Fruit fly (Drosophila melanogaster) whole organism, embryonic: ENCODE data around the gene CG4313.

Experiments used
- Abd-B ChIP-seq: fragments of 200-800 bp; sonication (Bioruptor generic); optimal IDR thresholded peaks from 2 replicates; lab custom pipeline; 2018; ENCODE audit warnings: missing biosample characterization, mild to moderate bottlenecking, missing genetic modification characterization, moderate library complexity
- Atf3 ChIP-seq: fragments of 200-800 bp; sonication (Bioruptor generic); optimal IDR thresholded peaks from 3 replicates; lab custom pipeline; 2016; ENCODE audit warnings: missing biosample characterization, missing genetic modification characterization
- Bteb2 ChIP-seq: fragments of 200-800 bp; sonication (Bioruptor generic); optimal IDR thresholded peaks from 2 replicates; lab custom pipeline; 2016; ENCODE audit warnings: missing biosample characterization, missing genetic modification characterization
- CG10543 ChIP-seq: fragments of 200-800 bp; sonication (Bioruptor generic); optimal IDR thresholded peaks from 3 replicates; lab custom pipeline; 2017; ENCODE audit warnings: missing biosample characterization, mild to moderate bottlenecking, missing genetic modification characterization, moderate library complexity
- CG11085 ChIP-seq: fragments of 200-800 bp; sonication (Bioruptor generic); IDR thresholded peaks from 2 replicates; pipeline ENCODE4 v1.3.6; 2022; ENCODE audit warnings: missing biosample characterization, missing genetic modification characterization
- CG11456 ChIP-seq: fragments of 200-800 bp; sonication (Bioruptor generic); IDR thresholded peaks from 3 replicates; pipeline ENCODE4 v1.3.6; 2022; ENCODE audit warnings: missing biosample characterization, missing genetic modification characterization
- CG11504 ChIP-seq: fragments of 200-800 bp; sonication (Bioruptor generic); optimal IDR thresholded peaks from 3 replicates; lab custom pipeline; 2019; ENCODE audit warnings: missing biosample characterization, mild to moderate bottlenecking, missing genetic modification characterization, moderate library complexity
- CG11695 ChIP-seq: fragments of 200-800 bp; sonication (Bioruptor generic); IDR thresholded peaks from 3 replicates; pipeline ENCODE4 v1.3.6; 2022; ENCODE audit warnings: missing biosample characterization, missing genetic modification characterization
- CG11696 ChIP-seq: fragments of 200-800 bp; sonication (Bioruptor generic); IDR thresholded peaks from 2 replicates; pipeline ENCODE4 v1.3.6; 2022; ENCODE audit warnings: missing biosample characterization, missing genetic modification characterization
- CG12299 ChIP-seq: fragments of 200-800 bp; sonication (Bioruptor generic); optimal IDR thresholded peaks from 2 replicates; lab custom pipeline; 2018; ENCODE audit warnings: missing biosample characterization, mild to moderate bottlenecking, missing genetic modification characterization
- CG14710 ChIP-seq: fragments of 200-800 bp; sonication (Bioruptor generic); optimal IDR thresholded peaks from 3 replicates; lab custom pipeline; 2019; ENCODE audit warnings: missing biosample characterization, mild to moderate bottlenecking, missing genetic modification characterization, moderate library complexity
- CG18619 ChIP-seq: fragments of 200-800 bp; sonication (Bioruptor generic); optimal IDR thresholded peaks from 3 replicates; lab custom pipeline; 2017; ENCODE audit warnings: missing biosample characterization, mild to moderate bottlenecking, missing genetic modification characterization
- CG2678 ChIP-seq: fragments of 200-800 bp; sonication (Bioruptor generic); optimal IDR thresholded peaks from 3 replicates; lab custom pipeline; 2019; ENCODE audit warnings: missing biosample characterization, mild to moderate bottlenecking, missing genetic modification characterization, moderate library complexity
- CG30020 ChIP-seq: fragments of 200-800 bp; optimal IDR thresholded peaks from 2 replicates; lab custom pipeline; 2019; ENCODE audit warnings: missing biosample characterization, mild to moderate bottlenecking, missing genetic modification characterization, moderate library complexity
- CG3163 ChIP-seq: fragments of 200-800 bp; sonication (Bioruptor generic); optimal IDR thresholded peaks from 3 replicates; lab custom pipeline; 2016; ENCODE audit warnings: missing biosample characterization, missing genetic modification characterization
- CG4404 ChIP-seq: fragments of 200-800 bp; sonication (Bioruptor generic); IDR thresholded peaks from 2 replicates; pipeline ENCODE4 v1.3.6; 2022; ENCODE audit warnings: missing biosample characterization, missing genetic modification characterization
- CG5953 ChIP-seq: fragments of 200-800 bp; sonication (Bioruptor generic); IDR thresholded peaks from 2 replicates; pipeline ENCODE4 v1.3.6; 2022; ENCODE audit warnings: missing biosample characterization, missing genetic modification characterization
- CG6683 ChIP-seq: fragments of 200-800 bp; sonication (Bioruptor generic); optimal IDR thresholded peaks from 2 replicates; lab custom pipeline; 2017; ENCODE audit warnings: missing biosample characterization, mild to moderate bottlenecking, missing genetic modification characterization, missing genetic modification reagents
- CG6791 ChIP-seq: fragments of 200-800 bp; sonication (Bioruptor generic); IDR thresholded peaks from 3 replicates; pipeline ENCODE4 v1.3.6; 2022; ENCODE audit warnings: missing biosample characterization, missing genetic modification characterization; ENCODE audit not compliant: partially characterized antibody
- CG7928 ChIP-seq: fragments of 200-800 bp; sonication (Bioruptor generic); optimal IDR thresholded peaks from 2 replicates; lab custom pipeline; 2017; ENCODE audit warnings: missing biosample characterization, mild to moderate bottlenecking, missing genetic modification characterization
- CG9797 ChIP-seq: fragments of 200-800 bp; sonication (Bioruptor generic); optimal IDR thresholded peaks from 3 replicates; lab custom pipeline; 2018; ENCODE audit warnings: missing biosample characterization, mild to moderate bottlenecking, missing genetic modification characterization
- CG9817 ChIP-seq: fragments of 200-800 bp; sonication (Bioruptor generic); optimal IDR thresholded peaks from 2 replicates; lab custom pipeline; 2018; ENCODE audit warnings: missing biosample characterization, mild to moderate bottlenecking, missing genetic modification characterization, moderate library complexity
- CHES-1-like ChIP-seq: fragments of 200-800 bp; sonication (Bioruptor generic); optimal IDR thresholded peaks from 2 replicates; lab custom pipeline; 2016; ENCODE audit warnings: missing biosample characterization, missing genetic modification characterization
- HmgZ ChIP-seq: fragments of 200-800 bp; sonication (Bioruptor generic); optimal IDR thresholded peaks from 2 replicates; lab custom pipeline; 2018; ENCODE audit warnings: missing biosample characterization, mild to moderate bottlenecking, missing genetic modification characterization
- Mrtf ChIP-seq: fragments of 200-800 bp; sonication (Bioruptor generic); IDR thresholded peaks from 3 replicates; pipeline ENCODE4 v1.3.6; 2022; ENCODE audit warnings: missing biosample characterization, missing genetic modification characterization
- Myb ChIP-seq: fragments of 200-800 bp; sonication (Bioruptor generic); optimal IDR thresholded peaks from 2 replicates; lab custom pipeline; 2016; ENCODE audit warnings: missing biosample characterization, missing genetic modification characterization
- NC2β ChIP-seq: fragments of 200-800 bp; sonication (Bioruptor generic); optimal IDR thresholded peaks from 2 replicates; lab custom pipeline; 2016; ENCODE audit warnings: missing biosample characterization, missing genetic modification characterization
- Nf-YA ChIP-seq: fragments of 200-800 bp; sonication (Bioruptor generic); IDR thresholded peaks from 2 replicates; pipeline ENCODE4 v1.3.6; 2022; ENCODE audit warnings: missing biosample characterization, missing genetic modification characterization
- Rx ChIP-seq: fragments of 200-800 bp; sonication (Bioruptor generic); IDR thresholded peaks from 2 replicates; pipeline ENCODE4 v1.3.6; 2022; ENCODE audit warnings: missing biosample characterization, missing genetic modification characterization
- Trl ChIP-seq, 3 experiments: fragments of >200 bp in 2 of 3; fragments of 200-800 bp in 1 of 3; sonication (Bioruptor generic) in 1 of 3; optimal IDR thresholded peaks; 2 replicates in 1 of 3; 3 replicates in 2 of 3; lab custom pipeline; 2016 to 2017; ENCODE audit warnings: missing biosample characterization in 1 of 3, missing genetic modification characterization in 1 of 3
- YL-1 ChIP-seq: fragments of 200-800 bp; sonication (Bioruptor generic); optimal IDR thresholded peaks from 3 replicates; lab custom pipeline; 2017; ENCODE audit warnings: missing biosample characterization, mild to moderate bottlenecking, missing genetic modification characterization
- bsh ChIP-seq, 2 experiments: fragments of 200-800 bp; sonication (Bioruptor generic); optimal IDR thresholded peaks; 2 replicates each; lab custom pipeline; 2017 to 2018; ENCODE audit warnings: mild to moderate bottlenecking in 2 of 2, missing biosample characterization in 2 of 2, missing genetic modification characterization in 2 of 2, moderate library complexity in 1 of 2
- caup ChIP-seq: fragments of 200-800 bp; sonication (Bioruptor generic); optimal IDR thresholded peaks from 3 replicates; lab custom pipeline; 2017; ENCODE audit warnings: missing biosample characterization, mild to moderate bottlenecking, missing genetic modification characterization, moderate library complexity; ENCODE audit not compliant: severe bottlenecking
- cg ChIP-seq: fragments of 200-800 bp; sonication (Bioruptor generic); optimal IDR thresholded peaks from 3 replicates; lab custom pipeline; 2019; ENCODE audit warnings: missing biosample characterization, mild to moderate bottlenecking, missing genetic modification characterization, moderate library complexity
- chinmo ChIP-seq: fragments of 200-800 bp; sonication (Bioruptor generic); IDR thresholded peaks from 4 replicates; pipeline ENCODE4 v1.3.6; 2022; ENCODE audit warnings: missing biosample characterization, missing genetic modification characterization; ENCODE audit not compliant: partially characterized antibody
- chm ChIP-seq: fragments of 200-800 bp; sonication (Bioruptor generic); IDR thresholded peaks from 2 replicates; pipeline ENCODE4 v1.3.6; 2022; ENCODE audit warnings: missing biosample characterization, missing genetic modification characterization
- crol ChIP-seq: fragments of 200-800 bp; sonication (Bioruptor generic); IDR thresholded peaks from 2 replicates; pipeline ENCODE4 v1.3.6; 2022; ENCODE audit warnings: missing biosample characterization, missing genetic modification characterization
- dm ChIP-seq: fragments of 200-800 bp; sonication (Bioruptor generic); optimal IDR thresholded peaks from 3 replicates; lab custom pipeline; 2016; ENCODE audit warnings: missing biosample characterization, missing genetic modification characterization
- dmrt99B ChIP-seq: fragments of 200-800 bp; sonication (Bioruptor generic); optimal IDR thresholded peaks from 2 replicates; lab custom pipeline; 2018; ENCODE audit warnings: missing biosample characterization, mild to moderate bottlenecking, missing genetic modification characterization, moderate library complexity
- kay ChIP-seq: fragments of 200-800 bp; sonication (Bioruptor generic); optimal IDR thresholded peaks from 2 replicates; lab custom pipeline; 2016; ENCODE audit warnings: missing biosample characterization, missing genetic modification characterization
- ken ChIP-seq: fragments of 200-800 bp; sonication (Bioruptor generic); IDR thresholded peaks from 3 replicates; pipeline ENCODE4 v1.3.6; 2022; ENCODE audit warnings: missing biosample characterization, missing genetic modification characterization
- lilli ChIP-seq: fragments of 200-800 bp; sonication (Bioruptor generic); optimal IDR thresholded peaks from 3 replicates; lab custom pipeline; 2016; ENCODE audit warnings: missing biosample characterization, missing genetic modification characterization
- mld ChIP-seq: fragments of 200-800 bp; sonication (Bioruptor generic); IDR thresholded peaks from 3 replicates; pipeline ENCODE4 v1.3.6; 2022; ENCODE audit warnings: missing biosample characterization, missing genetic modification characterization; ENCODE audit not compliant: partially characterized antibody
- onecut ChIP-seq: fragments of 200-800 bp; sonication (Bioruptor generic); IDR thresholded peaks from 2 replicates; pipeline ENCODE4 v1.3.6; 2022; ENCODE audit warnings: missing biosample characterization, missing genetic modification characterization
- phol ChIP-seq: fragments of 200-800 bp; sonication (Bioruptor generic); optimal IDR thresholded peaks from 3 replicates; lab custom pipeline; 2018; ENCODE audit warnings: missing biosample characterization, mild to moderate bottlenecking, missing genetic modification characterization, moderate library complexity
- seq ChIP-seq: fragments of 200-800 bp; sonication (Bioruptor generic); IDR thresholded peaks from 2 replicates; pipeline ENCODE4 v1.3.6; 2022; ENCODE audit warnings: missing biosample characterization, missing genetic modification characterization
- tin ChIP-seq: fragments of 200-800 bp; sonication (Bioruptor generic); optimal IDR thresholded peaks from 3 replicates; lab custom pipeline; 2016; ENCODE audit warnings: missing biosample characterization, missing genetic modification characterization
- trem ChIP-seq: fragments of 200-800 bp; optimal IDR thresholded peaks from 3 replicates; lab custom pipeline; 2019; ENCODE audit warnings: missing biosample characterization, mild to moderate bottlenecking, missing genetic modification characterization, moderate library complexity

The CG4313 gene

dm6 chrX:2089812-2090211, 48.1 kb downstream of the CG4313 start (continued):
- TF ChIP-seq CHES-1-like (GFP tag; lab: Kevin White, UChicago) (no peak), mld (GFP tag; lab: Robert Waterston, UW) (no peak), CG11696 (GFP tag; lab: Robert Waterston, UW) (no peak), Atf3 (no peak), HmgZ (no peak), cg (GFP tag; lab: Kevin White, UChicago) (peak; percentile 28), CG11085 (GFP tag; lab: Robert Waterston, UW) (no peak), CG10543 (GFP tag; lab: Kevin White, UChicago) (peak; percentile 14), CG30020 (tag; lab: Kevin White, UChicago) (no peak), Bteb2 (GFP tag; lab: Kevin White, UChicago) (no peak), dmrt99B (tag; lab: Kevin White, UChicago) (peak; percentile 5), CG4404 (GFP tag; lab: Robert Waterston, UW) (no peak), CG11695 (GFP tag; lab: Robert Waterston, UW) (peak; percentile 80), CG12299 (tag; lab: Kevin White, UChicago) (no peak), caup (GFP tag; lab: Kevin White, UChicago) (no peak), CG7928 (GFP tag; lab: Kevin White, UChicago) (no peak), Abd-B (GFP tag; lab: Kevin White, UChicago) (no peak), kay (GFP tag; lab: Kevin White, UChicago) (peak; percentile 26), chinmo (GFP tag; lab: Robert Waterston, UW) (0 out of 4 replicates have a peak, but pooled peaks have one; percentile 19), chm (GFP tag; lab: Robert Waterston, UW) (no peak)

dm6 chrX:2094072-2094761, 52.5 kb downstream of the CG4313 start, which contains the start of gene csw:
csw (plus strand) TSS chrX:2094234.
- peak; percentile 100 for TF ChIP-seq Myb (GFP tag; lab: Kevin White, UChicago)
- TF ChIP-seq CG5953 (GFP tag; lab: Robert Waterston, UW) = no peak
- peak; percentile 69 for TF ChIP-seq phol
- TF ChIP-seq YL-1 (GFP tag; lab: Kevin White, UChicago) = peak; percentile 72
- peak; percentile 44 for TF ChIP-seq NC2β (GFP tag; lab: Kevin White, UChicago)
- 0 out of 3 replicates have a peak, but pooled peaks have one; percentile 15 for TF ChIP-seq Mrtf
- TF ChIP-seq lilli (GFP tag; lab: Kevin White, UChicago) = peak; percentile 64
- TF ChIP-seq CG3163 (GFP tag; lab: Kevin White, UChicago) = peak; percentile 47
- TF ChIP-seq CG9817 (tag; lab: Kevin White, UChicago) = peak; percentile 22
- no peak for TF ChIP-seq CG11504 (tag; lab: Kevin White, UChicago)
- TF ChIP-seq CG6683 (GFP tag; lab: Kevin White, UChicago) = no peak
- peak; percentile 29 for TF ChIP-seq CG18619 (GFP tag; lab: Kevin White, UChicago)
- TF ChIP-seq crol (GFP tag; lab: Robert Waterston, UW) = peak; percentile 64
- peak; percentile 37; the same call in 1 of the 2 replicates for TF ChIP-seq Rx
- peak; percentile 15 for TF ChIP-seq CG2678 (tag; lab: Kevin White, UChicago)
- TF ChIP-seq CG14710 (tag; lab: Kevin White, UChicago) = peak; percentile 65
- 0 out of 3 replicates have a peak, but pooled peaks have one; percentile 31 for TF ChIP-seq CG6791 (GFP tag; lab: Robert Waterston, UW)
- peak; percentile 65 for TF ChIP-seq dm (GFP tag; lab: Kevin White, UChicago)
- peak in 1 of 2 experiments; percentile 90 for TF ChIP-seq bsh (GFP tag; optimal IDR thresholded peaks at IDR 0.05; lab: Kevin White, UChicago)
- peak; percentile 72; the same call in 2 of the 3 replicates for TF ChIP-seq ken
- TF ChIP-seq seq (GFP tag; lab: Robert Waterston, UW) = 0 out of 2 replicates have a peak, but pooled peaks have one; percentile 26
- TF ChIP-seq Nf-YA (GFP tag; lab: Robert Waterston, UW) = no peak
- 0 out of 3 replicates have a peak, but pooled peaks have one; percentile 21 for TF ChIP-seq CG11456
- peak; percentile 18 for TF ChIP-seq tin (GFP tag; lab: Kevin White, UChicago)
- TF ChIP-seq trem (tag; lab: Kevin White, UChicago) = peak; percentile 41
- peak; percentile 92 for TF ChIP-seq CG9797 (GFP tag; lab: Kevin White, UChicago)
- peak; percentile 12 to 72 for TF ChIP-seq Trl (optimal IDR thresholded peaks at IDR 0.05; lab: Kevin White, UChicago)
- TF ChIP-seq Trl (GFP tag; optimal IDR thresholded peaks at IDR 0.05; lab: Kevin White, UChicago) = peak; percentile 39
- TF ChIP-seq onecut = peak; percentile 94
